Worm (Caenorhabditis elegans): ENCODE measurements around the gene ztf-13.

Gene ztf-13

DNA sequence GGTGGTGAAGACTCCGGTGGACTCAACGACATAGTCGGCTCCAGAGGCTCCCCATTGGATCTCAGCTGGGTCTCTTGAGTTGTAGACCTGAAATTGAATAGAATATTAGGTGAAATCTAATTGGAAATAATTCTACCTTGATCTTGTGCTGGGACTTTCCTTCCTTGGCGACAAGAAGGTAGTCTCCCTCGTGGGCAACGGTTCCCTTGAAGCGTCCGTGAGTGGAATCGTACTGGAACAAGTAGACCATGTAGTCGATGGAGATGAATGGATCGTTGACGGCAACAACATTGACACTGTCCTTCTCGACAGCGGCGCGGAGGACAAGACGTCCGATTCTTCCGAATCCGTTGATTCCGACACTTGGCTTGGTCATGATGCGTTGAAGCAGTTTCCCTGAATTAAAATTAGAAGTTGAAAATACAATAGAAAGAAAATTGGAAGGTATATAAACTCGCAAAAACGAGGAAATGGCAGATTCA, 11.0 kb upstream of the ztf-13 start, which contains the start of gene gpd-3 (continued):
- TF ChIP-seq chd-7 (tag; optimal IDR thresholded peaks at IDR 0.05) = no peak
- TF ChIP-seq C06A6.2 (GFP tag; conservative IDR thresholded peaks at IDR 0.05) = no peak
- TF ChIP-seq lin-35 (GFP tag; optimal IDR thresholded peaks at IDR 0.05) = no peak
- TF ChIP-seq ztf-3 (GFP tag; optimal IDR thresholded peaks at IDR 0.05) = no peak
- TF ChIP-seq F55B11.4 (tag; optimal IDR thresholded peaks at IDR 0.05; ENCODE audit: borderline replicate concordance, insufficient read depth) = no peak
- no peak for TF ChIP-seq Y79H2A.3 (GFP tag; conservative IDR thresholded peaks at IDR 0.05)
- no peak for TF ChIP-seq dpff-1 (tag; optimal IDR thresholded peaks at IDR 0.05)
- no peak for TF ChIP-seq ceh-58 (GFP tag; IDR thresholded peaks at IDR 0.05)
- TF ChIP-seq ZK185.1 (tag; optimal IDR thresholded peaks at IDR 0.05; ENCODE audit: poor library complexity, severe bottlenecking) = peak; percentile 15
- TF ChIP-seq ceh-40 (GFP tag; IDR thresholded peaks at IDR 0.05) = no peak
- no peak for TF ChIP-seq snpc-1.3 (tag; optimal IDR thresholded peaks at IDR 0.05; ENCODE audit: insufficient read depth)
- TF ChIP-seq athp-1 (tag; optimal IDR thresholded peaks at IDR 0.05) = no peak
- no peak for TF ChIP-seq let-526 (GFP tag; IDR thresholded peaks at IDR 0.05)
- TF ChIP-seq ztf-26 (tag; optimal IDR thresholded peaks at IDR 0.05) = peak; percentile 14
- no peak for TF ChIP-seq attf-6 (GFP tag; IDR thresholded peaks at IDR 0.05)
- TF ChIP-seq sptf-2 (GFP tag; optimal IDR thresholded peaks at IDR 0.05) = no peak
- no peak for TF ChIP-seq nfya-1 (tag; optimal IDR thresholded peaks at IDR 0.05; ENCODE audit: borderline replicate concordance, insufficient read depth)
- TF ChIP-seq ccch-3 (GFP tag; optimal IDR thresholded peaks at IDR 0.05) = no peak
- no peak for TF ChIP-seq rec-8 (tag; optimal IDR thresholded peaks at IDR 0.05)
- no peak for TF ChIP-seq mel-28 (tag; optimal IDR thresholded peaks at IDR 0.05; ENCODE audit: borderline replicate concordance)
- no peak for TF ChIP-seq B0019.2 (GFP tag; conservative IDR thresholded peaks at IDR 0.05)
- TF ChIP-seq hsf-1 (GFP tag; IDR thresholded peaks at IDR 0.05) = no peak
- no peak for TF ChIP-seq lir-1 (GFP tag; conservative IDR thresholded peaks at IDR 0.05)
- no peak for TF ChIP-seq snpc-1.1 (tag; optimal IDR thresholded peaks at IDR 0.05; ENCODE audit: insufficient read depth)
- TF ChIP-seq B0035.1 (tag; optimal IDR thresholded peaks at IDR 0.05) = peak; percentile 51
- no peak; the same call in 1 of the 2 replicates for TF ChIP-seq cebp-2 (GFP tag; IDR thresholded peaks at IDR 0.05)
- TF ChIP-seq rcor-1 (GFP tag; IDR thresholded peaks at IDR 0.05) = no peak
- no peak for TF ChIP-seq egl-18 (GFP tag; IDR thresholded peaks at IDR 0.05)
- no peak for TF ChIP-seq ceh-100 (GFP tag; IDR thresholded peaks at IDR 0.05)
- no peak for TF ChIP-seq nhr-179 (tag; optimal IDR thresholded peaks at IDR 0.05)
- TF ChIP-seq sea-2 (GFP tag; IDR thresholded peaks at IDR 0.05) = no peak
- no peak for TF ChIP-seq akir-1 (GFP tag; optimal IDR thresholded peaks at IDR 0.05)
- TF ChIP-seq ztf-6 (GFP tag; IDR thresholded peaks at IDR 0.05) = 0 out of 2 replicates have a peak, but pooled peaks have one; percentile 16
- no peak for TF ChIP-seq lin-54 (GFP tag; optimal IDR thresholded peaks at IDR 0.05)
- TF ChIP-seq K11D2.4 (GFP tag; IDR thresholded peaks at IDR 0.05) = 0 out of 2 replicates have a peak, but pooled peaks have one; percentile 49
- no peak for TF ChIP-seq C17E4.6 (GFP tag; IDR thresholded peaks at IDR 0.05)
- peak; percentile 40; the same call in 1 of the 2 replicates for TF ChIP-seq cebp-1 (GFP tag; IDR thresholded peaks at IDR 0.05)
- TF ChIP-seq cebp-1 (tag; optimal IDR thresholded peaks at IDR 0.05) = peak; percentile 45
- TF ChIP-seq nfya-2 (GFP tag; IDR thresholded peaks at IDR 0.05) = no peak
- no peak for TF ChIP-seq T07F8.4 (tag; optimal IDR thresholded peaks at IDR 0.05)
- no peak for TF ChIP-seq ztf-22 (GFP tag; optimal IDR thresholded peaks at IDR 0.05)
- no peak for TF ChIP-seq hmg-20 (GFP tag; IDR thresholded peaks at IDR 0.05)
- 0 out of 2 replicates have a peak, but pooled peaks have one; percentile 13 for TF ChIP-seq madf-3 (GFP tag; IDR thresholded peaks at IDR 0.05)
- peak; percentile 31; the same call in 1 of the 2 replicates for TF ChIP-seq nfyb-1 (GFP tag; IDR thresholded peaks at IDR 0.05)
- TF ChIP-seq tbp1 (GFP tag; optimal IDR thresholded peaks at IDR 0.05) = peak; percentile 28
- no peak for TF ChIP-seq gei-17 (GFP tag; optimal IDR thresholded peaks at IDR 0.05)
- TF ChIP-seq nhr-27 (tag; optimal IDR thresholded peaks at IDR 0.05) = no peak
- TF ChIP-seq Y53F4B.3 (GFP tag; IDR thresholded peaks at IDR 0.05) = no peak
